Worm (Caenorhabditis elegans): ENCODE data around the gene clec-204.
A peak's percentile ranks its signal among the peaks of the same experiment; 100 is the strongest.

clec-204 gene

DNA sequence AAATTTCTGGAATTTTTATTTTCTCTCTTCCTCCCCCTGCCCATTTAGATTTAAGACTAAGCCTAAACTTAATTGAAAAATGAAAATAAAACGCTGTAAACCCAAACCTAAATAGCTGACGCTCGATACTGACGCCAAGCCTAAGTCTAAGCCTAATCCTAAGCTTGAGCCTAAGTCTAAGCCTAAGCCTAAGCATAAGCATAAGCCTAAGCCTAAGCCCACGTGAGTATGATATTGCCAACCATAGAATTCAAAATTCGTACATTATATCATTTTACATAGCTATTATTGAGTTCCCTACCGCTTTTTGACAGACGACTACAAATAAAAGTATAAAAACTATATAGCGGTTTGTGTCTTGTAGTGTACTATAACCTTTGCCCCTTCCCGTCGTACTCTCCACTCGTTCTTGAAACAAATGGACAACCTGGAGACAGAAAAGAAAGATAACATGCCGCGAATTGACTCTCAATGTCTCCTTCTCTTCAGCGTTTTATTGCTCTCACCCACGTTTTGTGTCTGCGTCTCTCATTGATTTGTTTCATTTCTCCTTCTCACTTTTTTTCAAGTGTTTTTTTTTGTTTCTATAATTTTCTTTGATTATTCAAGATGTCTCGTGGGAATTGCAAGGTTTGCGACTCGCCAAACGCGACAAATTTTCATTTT is 13.6 kb upstream of the clec-204 start, which contains the start of gene nhr-256 (continued):
- peak; percentile 95 for TF ChIP-seq hmg-1.2 (GFP tag; IDR thresholded peaks at IDR 0.05)
- TF ChIP-seq let-607 (tag; optimal IDR thresholded peaks at IDR 0.05) = peak in 1 of 2 experiments; percentile 59

DNA sequence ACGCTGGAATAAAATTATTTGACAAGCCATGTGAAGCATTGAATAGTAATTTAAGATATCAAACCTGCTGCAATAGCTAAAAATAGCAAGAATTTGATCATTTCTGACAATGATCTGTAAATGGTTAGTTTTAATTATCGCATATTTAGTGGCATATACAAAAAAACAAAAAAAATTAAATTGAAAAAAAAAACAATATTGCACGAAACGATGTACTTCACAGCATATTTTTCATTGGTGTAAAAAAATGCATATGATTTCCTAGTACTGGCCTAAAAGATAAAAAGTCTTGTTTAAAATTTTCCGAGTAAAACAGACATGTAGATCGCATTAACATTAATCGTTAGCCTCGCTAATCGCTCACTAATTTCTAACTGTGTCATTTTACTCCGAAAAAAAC is 7.9 kb upstream of the clec-204 start, which contains the start of gene ZK697.8:
TSS of gene ZK697.8 (minus strand) at position 101 of the 400 bp plus-strand sequence.
- TF ChIP-seq F33H1.4 (GFP tag; IDR thresholded peaks at IDR 0.05) (no peak), tlf-1 (GFP tag; optimal IDR thresholded peaks at IDR 0.05) (no peak), mel-28 (tag; optimal IDR thresholded peaks at IDR 0.05; ENCODE audit: borderline replicate concordance) (no peak), F49E8.2 (tag; optimal IDR thresholded peaks at IDR 0.05; ENCODE audit: insufficient read depth) (no peak), ama-1 (optimal IDR thresholded peaks at IDR 0.05) (no peak), ama-1 (GFP tag; optimal IDR thresholded peaks at IDR 0.05) (no peak), egl-18 (GFP tag; IDR thresholded peaks at IDR 0.05) (no peak), tbp1 (GFP tag; optimal IDR thresholded peaks at IDR 0.05) (no peak), lin-54 (GFP tag; optimal IDR thresholded peaks at IDR 0.05) (no peak), nhr-120 (GFP tag; IDR thresholded peaks at IDR 0.05) (no peak), hlh-26 (GFP tag; conservative IDR thresholded peaks at IDR 0.05) (no peak), hmg-1.2 (GFP tag; IDR thresholded peaks at IDR 0.05) (no peak), hlh-12 (tag; optimal IDR thresholded peaks at IDR 0.05) (no peak), Y53F4B.3 (GFP tag; IDR thresholded peaks at IDR 0.05) (no peak), egrh-3 (GFP tag; IDR thresholded peaks at IDR 0.05) (no peak), lin-26 (GFP tag; IDR thresholded peaks at IDR 0.05) (no peak), B0336.3 (GFP tag; IDR thresholded peaks at IDR 0.05) (no peak), aptf-3 (GFP tag; IDR thresholded peaks at IDR 0.05) (no peak)

DNA sequence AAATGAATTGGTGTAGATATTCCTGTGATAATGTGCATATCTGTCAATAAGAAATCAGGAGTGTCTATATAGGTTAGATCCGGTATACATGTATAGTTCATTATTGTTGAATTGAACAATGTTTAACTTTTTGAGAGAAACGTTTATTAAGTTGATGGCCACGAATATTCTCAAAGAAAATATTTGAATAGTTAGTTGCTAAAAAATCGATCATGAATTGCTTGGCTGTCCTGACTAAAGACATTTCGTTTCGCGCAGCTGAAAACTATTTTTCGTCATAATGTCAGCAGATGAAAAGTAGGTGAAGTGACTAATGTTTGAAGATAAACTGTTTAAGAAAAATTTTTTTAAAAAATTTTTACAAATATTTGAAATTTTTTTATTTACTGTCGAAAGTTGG is 5.5 kb upstream of the clec-204 start, which contains the start of gene srh-199:
TSS of gene srh-199 (minus strand) at position 101 of the 400 bp plus-strand sequence.
- TF ChIP-seq sptf-2 (GFP tag; optimal IDR thresholded peaks at IDR 0.05) (no peak), C17E4.6 (GFP tag; IDR thresholded peaks at IDR 0.05) (no peak), nhr-27 (tag; optimal IDR thresholded peaks at IDR 0.05) (no peak), gei-17 (GFP tag; optimal IDR thresholded peaks at IDR 0.05) (no peak), tbx-9 (tag; optimal IDR thresholded peaks at IDR 0.05; ENCODE audit: borderline replicate concordance) (no peak), nhr-90 (tag; optimal IDR thresholded peaks at IDR 0.05) (no peak), lir-1 (GFP tag; conservative IDR thresholded peaks at IDR 0.05) (no peak), B0336.3 (GFP tag; IDR thresholded peaks at IDR 0.05) (no peak), F10E7.11 (tag; optimal IDR thresholded peaks at IDR 0.05) (no peak), lin-40 (tag; optimal IDR thresholded peaks at IDR 0.05) (no peak), snpc-4 (GFP tag; optimal IDR thresholded peaks at IDR 0.05) (no peak), snpc-4 (tag; optimal IDR thresholded peaks at IDR 0.05) (no peak), ztf-3 (GFP tag; optimal IDR thresholded peaks at IDR 0.05) (no peak), mxl-1 (tag; optimal IDR thresholded peaks at IDR 0.05) (no peak), pbrm-1 (GFP tag; IDR thresholded peaks at IDR 0.05) (no peak), ceh-100 (GFP tag; IDR thresholded peaks at IDR 0.05) (no peak), F52B5.7 (tag; optimal IDR thresholded peaks at IDR 0.05) (no peak), F33H1.4 (GFP tag; IDR thresholded peaks at IDR 0.05) (no peak), egl-18 (GFP tag; IDR thresholded peaks at IDR 0.05) (no peak), unc-130 (GFP tag; optimal IDR thresholded peaks at IDR 0.05) (no peak)
